Worm (Caenorhabditis elegans): ENCODE data around the gene ykt-6.

Gene ykt-6

DNA sequence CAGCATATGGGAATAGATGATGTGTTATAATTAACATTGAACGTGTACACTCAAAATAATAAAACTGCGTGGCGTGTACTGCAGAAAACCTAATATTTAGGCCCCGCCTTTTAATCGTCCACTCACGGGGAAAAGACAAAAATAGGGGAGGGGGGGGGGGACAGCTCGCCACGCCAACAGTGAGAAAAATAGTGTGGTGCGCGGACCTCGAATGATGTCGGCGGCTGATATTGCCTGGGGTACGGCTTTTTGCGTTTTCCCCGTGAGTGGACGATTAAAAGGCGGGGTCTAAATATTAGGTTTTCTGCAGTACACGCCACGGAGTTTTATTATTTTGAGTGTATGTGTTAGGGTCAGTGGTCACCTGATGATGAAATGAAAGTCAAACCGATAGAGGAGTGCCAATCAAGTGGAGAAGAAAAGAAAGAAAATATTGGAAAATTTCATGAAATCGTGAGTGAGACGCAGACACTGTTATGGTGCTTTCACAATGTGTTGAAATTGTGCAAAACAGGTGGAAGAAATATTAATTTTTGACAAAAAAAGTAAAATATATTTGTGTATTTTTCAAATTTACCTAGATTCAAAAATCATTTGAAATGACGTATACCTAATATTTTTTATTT, 46.6 kb upstream of the ykt-6 start:
- TF ChIP-seq nhr-85 (tag) (peak; percentile 1), blmp-1 (tag; optimal IDR thresholded peaks at IDR 0.05) (peak; percentile 50), nhr-71 (tag; optimal IDR thresholded peaks at IDR 0.05) (peak; percentile 17), snpc-4 (tag; optimal IDR thresholded peaks at IDR 0.05) (peak; percentile 69), rnt-1 (tag; optimal IDR thresholded peaks at IDR 0.05) (peak; percentile 29), mep-1 (tag; optimal IDR thresholded peaks at IDR 0.05) (peak; percentile 8), skn-1 (tag; optimal IDR thresholded peaks at IDR 0.05) (peak; percentile 40), snu-23 (GFP tag; optimal IDR thresholded peaks at IDR 0.05) (peak; percentile 14), lin-14 (GFP tag; optimal IDR thresholded peaks at IDR 0.05) (peak; percentile 32)

DNA sequence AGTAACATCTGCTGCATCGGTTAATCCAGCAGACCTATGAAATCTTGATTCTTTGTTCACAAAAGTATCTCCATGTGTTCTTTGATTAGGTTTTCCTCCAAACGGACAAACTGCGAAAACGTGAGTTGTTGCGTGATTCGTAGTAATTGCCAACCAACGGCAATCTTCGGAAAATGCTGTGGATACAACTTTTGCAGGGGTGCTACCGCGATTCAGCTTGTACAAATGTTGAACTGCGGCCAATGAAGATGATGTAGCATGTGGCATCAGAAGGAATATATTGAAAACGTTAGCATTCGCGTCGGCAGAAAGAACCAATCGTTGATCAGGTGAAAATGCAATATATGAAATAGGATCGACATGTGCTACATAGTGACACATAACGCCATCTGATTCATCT, 44.3 kb upstream of the ykt-6 start:
- TF ChIP-seq ztf-11 (tag; optimal IDR thresholded peaks at IDR 0.05) (no peak), ama-1 (optimal IDR thresholded peaks at IDR 0.05) (no peak), nhr-85 (tag) (peak; percentile 56), zag-1 (tag; optimal IDR thresholded peaks at IDR 0.05) (no peak)

DNA sequence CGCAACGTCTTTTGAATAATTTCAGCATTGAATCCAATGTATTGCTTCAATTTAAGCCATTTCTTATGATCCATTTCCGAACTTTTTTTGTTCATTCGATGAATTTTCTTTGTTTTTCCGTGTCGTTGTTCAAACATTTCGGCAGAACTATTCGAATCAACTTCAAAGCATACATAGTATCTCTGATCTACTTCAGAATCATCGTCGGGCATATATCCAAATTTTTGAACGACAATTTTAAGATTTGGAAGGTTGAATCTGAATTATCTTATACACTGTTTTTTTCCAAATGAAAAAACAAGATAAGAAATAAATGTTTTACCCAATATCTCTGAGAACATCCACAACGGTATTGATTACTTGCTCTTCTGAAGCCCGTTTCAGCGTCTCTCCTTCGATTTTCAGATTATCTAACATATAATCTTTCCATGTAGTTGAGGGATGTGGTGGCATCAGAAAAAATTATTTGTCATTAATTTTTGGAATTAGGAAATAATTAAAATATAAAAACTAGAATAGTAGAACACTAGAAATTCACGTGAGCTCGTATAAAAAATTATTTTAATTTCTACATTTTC, 41.8 kb upstream of the ykt-6 start, which contains the start of gene lab-2:
TSS of gene lab-2 (minus strand) at position 453 of the 578 bp plus-strand sequence.
- peak; percentile 22 for TF ChIP-seq aly-2 (tag; optimal IDR thresholded peaks at IDR 0.05)
- no peak for TF ChIP-seq efl-3 (GFP tag; optimal IDR thresholded peaks at IDR 0.05)
- TF ChIP-seq irx-1 (tag; optimal IDR thresholded peaks at IDR 0.05): no peak
- TF ChIP-seq ama-1 (optimal IDR thresholded peaks at IDR 0.05): peak; percentile 79
- no peak for TF ChIP-seq lin-15B (tag; optimal IDR thresholded peaks at IDR 0.05)
- peak; percentile 22 for TF ChIP-seq nhr-90 (tag; optimal IDR thresholded peaks at IDR 0.05; ENCODE audit: poor library complexity)
- TF ChIP-seq elt-2 (tag; optimal IDR thresholded peaks at IDR 0.05): peak; percentile 11
- TF ChIP-seq C16A3.4 (tag; optimal IDR thresholded peaks at IDR 0.05): peak; percentile 7
- TF ChIP-seq ztf-4 (tag; optimal IDR thresholded peaks at IDR 0.05): peak; percentile 49
- TF ChIP-seq efl-1 (optimal IDR thresholded peaks at IDR 0.05): no peak
- TF ChIP-seq efl-1 (GFP tag; optimal IDR thresholded peaks at IDR 0.05 in 1 of 2): peak in 1 of 2 experiments; percentile 78

DNA sequence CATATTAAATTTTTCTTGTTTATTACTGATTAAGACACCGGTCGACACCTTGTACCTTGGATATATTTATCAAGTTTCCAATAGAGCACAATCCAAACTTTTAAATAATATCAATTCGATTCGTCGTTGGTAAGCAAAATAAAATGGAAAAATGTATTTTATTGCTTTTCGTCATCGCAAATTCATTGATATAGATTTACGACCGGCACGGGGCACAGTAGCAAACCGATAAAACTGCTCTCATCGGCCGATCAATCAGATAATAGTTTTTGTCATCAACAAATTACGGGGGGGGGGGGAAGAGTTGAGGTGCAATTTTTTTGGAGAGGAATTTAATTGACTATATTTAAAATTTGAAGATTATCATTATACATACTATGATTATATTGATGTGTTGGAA, 35.9 kb upstream of the ykt-6 start:
- TF ChIP-seq ztf-4 (tag; optimal IDR thresholded peaks at IDR 0.05): no peak
- no peak for TF ChIP-seq hlh-4 (tag; optimal IDR thresholded peaks at IDR 0.05)
- TF ChIP-seq zag-1 (tag; optimal IDR thresholded peaks at IDR 0.05): no peak
- no peak for TF ChIP-seq C04F5.9 (tag; optimal IDR thresholded peaks at IDR 0.05)
- TF ChIP-seq unc-86 (tag; optimal IDR thresholded peaks at IDR 0.05): no peak
- TF ChIP-seq sup-37 (GFP tag; optimal IDR thresholded peaks at IDR 0.05): no peak
- TF ChIP-seq nhr-85 (tag): no peak
- TF ChIP-seq ces-1 (GFP tag; optimal IDR thresholded peaks at IDR 0.05): no peak
- no peak for TF ChIP-seq lin-39 (tag; optimal IDR thresholded peaks at IDR 0.05)
- no peak for TF ChIP-seq hpl-2 (GFP tag; optimal IDR thresholded peaks at IDR 0.05)
- no peak for TF ChIP-seq fkh-4 (tag; optimal IDR thresholded peaks at IDR 0.05; ENCODE audit: borderline replicate concordance)
- no peak for TF ChIP-seq dpl-1 (GFP tag; optimal IDR thresholded peaks at IDR 0.05)
- no peak for TF ChIP-seq ztf-11 (tag; optimal IDR thresholded peaks at IDR 0.05)
- no peak for TF ChIP-seq mep-1 (tag; optimal IDR thresholded peaks at IDR 0.05)

DNA sequence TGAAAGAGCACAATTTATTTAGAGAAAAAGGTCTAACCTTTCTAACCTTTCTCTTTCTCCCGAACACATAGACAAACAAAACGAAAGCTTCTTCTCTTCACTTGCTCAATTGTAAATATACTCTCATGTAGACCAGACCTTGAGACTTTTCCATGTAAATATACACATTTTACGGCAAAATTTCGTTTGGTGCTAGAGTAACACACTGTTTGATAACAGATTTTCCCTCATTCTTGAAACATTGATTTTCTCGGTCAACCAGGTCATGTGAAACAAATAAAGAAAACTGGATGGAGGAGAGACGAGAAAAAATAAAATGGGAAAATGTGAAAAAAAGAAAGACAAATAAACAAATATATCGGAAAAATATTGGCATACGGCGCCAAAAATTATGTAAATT, 34.6 kb upstream of the ykt-6 start:
- TF ChIP-seq nhr-71 (tag; optimal IDR thresholded peaks at IDR 0.05) (peak; percentile 5), C04F5.9 (tag; optimal IDR thresholded peaks at IDR 0.05) (no peak), lin-35 (GFP tag; optimal IDR thresholded peaks at IDR 0.05) (peak in 1 of 2 experiments; percentile 12), ceh-63 (GFP tag; optimal IDR thresholded peaks at IDR 0.05) (no peak), ama-1 (optimal IDR thresholded peaks at IDR 0.05) (no peak), ceh-82 (tag; optimal IDR thresholded peaks at IDR 0.05) (no peak), sptf-1 (tag; optimal IDR thresholded peaks at IDR 0.05) (no peak), ceh-8 (GFP tag; optimal IDR thresholded peaks at IDR 0.05) (no peak), aly-2 (tag; optimal IDR thresholded peaks at IDR 0.05) (no peak), nhr-84 (tag; optimal IDR thresholded peaks at IDR 0.05) (no peak), isw-1 (GFP tag; IDR thresholded peaks at IDR 0.05) (no peak), nhr-47 (tag; optimal IDR thresholded peaks at IDR 0.05) (no peak), elt-2 (tag; optimal IDR thresholded peaks at IDR 0.05) (peak; percentile 40), lin-14 (GFP tag; optimal IDR thresholded peaks at IDR 0.05) (peak; percentile 52), fkh-4 (tag; optimal IDR thresholded peaks at IDR 0.05; ENCODE audit: borderline replicate concordance) (no peak), unc-30 (tag; optimal IDR thresholded peaks at IDR 0.05) (no peak), dsc-1 (tag; optimal IDR thresholded peaks at IDR 0.05) (no peak), nhr-11 (tag; optimal IDR thresholded peaks at IDR 0.05) (no peak), lsy-2 (tag; optimal IDR thresholded peaks at IDR 0.05) (peak in 1 of 2 experiments; percentile 12), zag-1 (tag; optimal IDR thresholded peaks at IDR 0.05) (no peak), egl-27 (tag; optimal IDR thresholded peaks at IDR 0.05) (no peak)

Data from whole organism, L1 larva.